Worm (Caenorhabditis elegans): ENCODE data around the gene rimb-1.
A peak's percentile ranks its signal among the peaks of the same experiment; 100 is the strongest.

The rimb-1 gene

DNA sequence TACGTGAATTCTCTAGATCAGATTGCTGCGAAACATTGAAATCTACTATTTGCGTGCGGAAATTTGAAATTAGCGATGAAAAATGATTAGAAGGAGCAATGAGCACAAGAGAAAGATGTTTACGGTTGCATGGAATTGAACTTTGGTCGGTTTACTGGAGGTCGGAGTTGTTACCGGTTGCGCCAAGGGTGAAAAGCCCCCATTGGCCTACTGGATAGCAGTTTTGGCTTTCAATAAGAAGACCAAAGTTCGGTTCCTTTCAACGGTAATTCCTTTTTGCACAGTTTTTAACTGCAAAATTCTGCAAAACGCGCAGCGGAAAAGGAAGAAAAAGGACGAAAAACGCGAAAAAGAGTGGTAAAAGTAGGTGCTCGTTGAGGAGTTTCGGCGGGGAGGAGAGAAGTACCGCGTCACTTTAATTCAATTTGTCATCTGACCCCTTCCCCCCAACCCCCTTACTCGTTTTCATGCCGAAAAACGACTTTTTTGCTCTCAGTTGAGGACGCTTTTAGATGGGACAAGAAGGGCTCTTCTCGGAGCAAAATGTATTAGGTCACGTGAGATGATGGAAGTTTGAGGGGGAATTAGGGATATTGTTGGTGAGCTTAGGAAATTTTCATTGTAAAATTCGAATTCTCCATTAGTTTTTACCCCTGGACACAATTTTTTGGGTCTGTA is 42.5 kb upstream of the rimb-1 start:
- TF ChIP-seq unc-42 (tag; optimal IDR thresholded peaks at IDR 0.05) (peak; percentile 95), elt-4 (tag; optimal IDR thresholded peaks at IDR 0.05) (no peak)

DNA sequence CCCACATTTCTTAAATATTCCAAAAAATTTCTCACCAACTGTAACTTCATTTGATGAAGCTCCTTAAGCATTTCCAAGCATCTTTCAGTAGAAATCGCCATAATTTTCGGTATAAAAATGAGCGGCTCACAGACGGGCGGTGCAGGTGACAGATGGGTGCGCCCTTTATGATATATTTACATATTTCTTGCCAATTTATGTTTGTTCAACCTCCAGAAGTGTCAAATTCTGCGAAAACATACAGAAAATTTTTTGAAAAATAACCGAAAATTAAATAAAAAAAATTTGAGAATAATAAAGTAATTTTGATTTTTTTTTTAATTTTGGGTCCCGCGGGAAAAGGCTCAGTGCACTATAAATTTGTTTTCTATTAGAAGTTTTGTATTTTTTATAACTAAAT is 33.3 kb upstream of the rimb-1 start, which contains the start of gene Y46E12A.3:
Gene Y46E12A.3, minus strand, starts transcription at position 101 of the 400 bp plus-strand sequence.
- no peak for TF ChIP-seq ceh-22 (tag; optimal IDR thresholded peaks at IDR 0.05)
- no peak for TF ChIP-seq ceh-31 (tag; optimal IDR thresholded peaks at IDR 0.05)
- no peak for TF ChIP-seq hlh-15 (tag; optimal IDR thresholded peaks at IDR 0.05)
- no peak for TF ChIP-seq gmeb-2 (tag; optimal IDR thresholded peaks at IDR 0.05)
- TF ChIP-seq eyg-1 (tag; optimal IDR thresholded peaks at IDR 0.05), result no peak
- TF ChIP-seq pha-2 (tag; optimal IDR thresholded peaks at IDR 0.05), result no peak
- TF ChIP-seq C08G9.2 (tag; optimal IDR thresholded peaks at IDR 0.05), result no peak
- no peak for TF ChIP-seq che-1 (tag; optimal IDR thresholded peaks at IDR 0.05)
- TF ChIP-seq hlh-13 (GFP tag; optimal IDR thresholded peaks at IDR 0.05), result no peak
- TF ChIP-seq npax-4 (tag; optimal IDR thresholded peaks at IDR 0.05), result no peak
- no peak for TF ChIP-seq nhr-11 (tag; optimal IDR thresholded peaks at IDR 0.05)
- TF ChIP-seq nfya-1 (tag; optimal IDR thresholded peaks at IDR 0.05), result no peak
- TF ChIP-seq madf-2 (tag; optimal IDR thresholded peaks at IDR 0.05), result no peak
- no peak for TF ChIP-seq dve-1 (tag; optimal IDR thresholded peaks at IDR 0.05)
- no peak for TF ChIP-seq elt-4 (tag; optimal IDR thresholded peaks at IDR 0.05)
- TF ChIP-seq ceh-9 (tag; optimal IDR thresholded peaks at IDR 0.05), result no peak
- TF ChIP-seq hlh-6 (tag; optimal IDR thresholded peaks at IDR 0.05), result no peak
- TF ChIP-seq ceh-48 (tag; optimal IDR thresholded peaks at IDR 0.05), result no peak
- no peak for TF ChIP-seq T23F11.4 (GFP tag; optimal IDR thresholded peaks at IDR 0.05)

DNA sequence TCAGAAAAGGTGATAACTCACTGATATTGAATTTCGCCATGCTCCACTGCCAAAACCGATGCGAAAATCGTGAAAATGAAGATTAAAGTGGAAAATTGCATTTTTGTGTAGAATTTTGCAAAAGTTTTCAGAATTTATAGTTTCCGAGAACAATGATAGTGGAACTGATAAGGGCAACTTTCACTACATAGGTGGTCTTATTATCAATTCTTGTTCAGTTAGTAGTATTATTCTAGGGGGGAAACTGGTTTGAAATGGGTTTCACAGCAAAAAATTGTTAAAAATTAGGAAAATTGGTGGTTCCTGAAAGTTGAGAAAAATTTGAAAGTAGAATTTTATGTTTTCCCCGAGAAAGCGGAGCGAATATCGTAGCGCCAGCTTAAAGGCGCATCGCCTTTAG is 30.0 kb upstream of the rimb-1 start, which contains the start of gene Y46E12A.5:
Gene Y46E12A.5, minus strand, starts transcription at position 101 of the 400 bp plus-strand sequence.
- TF ChIP-seq ahr-1 (tag; optimal IDR thresholded peaks at IDR 0.05) (no peak), ceh-34 (tag; optimal IDR thresholded peaks at IDR 0.05) (no peak), fax-1 (tag; optimal IDR thresholded peaks at IDR 0.05) (no peak), hlh-8 (tag; optimal IDR thresholded peaks at IDR 0.05) (no peak), elt-4 (tag; optimal IDR thresholded peaks at IDR 0.05) (no peak), unc-3 (GFP tag; conservative IDR thresholded peaks at IDR 0.05) (no peak), unc-3 (tag; optimal IDR thresholded peaks at IDR 0.05) (no peak), ceh-18 (tag; optimal IDR thresholded peaks at IDR 0.05) (no peak), K02D7.2 (tag; optimal IDR thresholded peaks at IDR 0.05) (no peak), unc-42 (tag; optimal IDR thresholded peaks at IDR 0.05) (no peak), madf-2 (tag; optimal IDR thresholded peaks at IDR 0.05) (no peak), ceh-24 (tag; optimal IDR thresholded peaks at IDR 0.05) (no peak), pros-1 (tag; optimal IDR thresholded peaks at IDR 0.05) (no peak)

DNA sequence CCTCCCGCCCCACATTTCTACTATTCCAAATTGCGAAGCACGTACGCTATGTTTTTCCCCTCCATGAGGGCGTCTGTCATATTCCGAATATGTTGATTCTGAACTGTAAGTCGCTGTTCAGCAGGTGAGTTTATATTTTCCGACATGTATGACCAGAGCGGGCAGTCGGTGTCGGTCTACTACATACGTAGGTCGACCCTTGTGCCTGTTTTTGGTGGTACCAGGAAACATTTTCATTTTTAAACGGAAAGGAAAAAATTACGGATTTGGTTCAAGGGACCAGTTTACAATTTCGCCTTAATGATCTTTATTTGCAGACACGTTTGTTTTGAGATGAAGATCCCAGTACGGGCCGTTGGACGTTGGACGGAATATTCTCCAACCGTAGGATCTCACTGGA is 29.5 kb upstream of the rimb-1 start, which contains the start of gene Y46E12A.2:
Gene Y46E12A.2, plus strand, starts transcription at position 301 of the 400 bp plus-strand sequence.
- TF ChIP-seq fkh-6 (tag; optimal IDR thresholded peaks at IDR 0.05) (no peak), hlh-13 (GFP tag; optimal IDR thresholded peaks at IDR 0.05) (no peak), ceh-24 (tag; optimal IDR thresholded peaks at IDR 0.05) (no peak), odd-2 (tag; optimal IDR thresholded peaks at IDR 0.05) (no peak), ceh-19 (GFP tag; optimal IDR thresholded peaks at IDR 0.05) (no peak)

DNA sequence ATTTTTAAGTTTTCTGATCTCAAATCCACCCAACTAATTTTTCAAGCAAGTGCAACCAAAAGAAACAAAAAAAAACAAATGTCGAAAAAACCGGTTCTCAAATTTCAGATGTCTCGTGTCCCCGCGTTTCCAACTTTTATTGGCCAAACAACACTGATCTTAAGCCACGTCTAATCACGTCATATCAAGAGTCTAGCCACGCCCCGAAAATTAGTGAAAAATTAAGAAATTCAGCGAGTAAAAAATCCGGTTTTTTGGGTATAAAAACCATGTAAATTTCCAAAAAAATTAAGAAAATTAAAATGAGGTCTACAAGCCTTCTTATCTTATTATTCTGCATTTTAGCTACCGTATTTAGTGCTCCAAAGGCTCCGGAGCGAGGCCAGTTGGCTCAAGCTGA is 24.9 kb upstream of the rimb-1 start, which contains the start of gene cnc-6:
Gene cnc-6, plus strand, starts transcription at position 301 of the 400 bp plus-strand sequence.
- TF ChIP-seq ceh-31 (tag; optimal IDR thresholded peaks at IDR 0.05) (no peak), ztf-16 (tag; optimal IDR thresholded peaks at IDR 0.05) (no peak), lim-6 (tag; optimal IDR thresholded peaks at IDR 0.05) (no peak), sdc-2 (tag; optimal IDR thresholded peaks at IDR 0.05) (no peak), hlh-13 (GFP tag; optimal IDR thresholded peaks at IDR 0.05) (no peak), odd-2 (tag; optimal IDR thresholded peaks at IDR 0.05) (no peak), ceh-6 (GFP tag; optimal IDR thresholded peaks at IDR 0.05) (no peak), dmd-4 (tag; optimal IDR thresholded peaks at IDR 0.05; ENCODE audit: borderline replicate concordance) (no peak), nhr-11 (tag; optimal IDR thresholded peaks at IDR 0.05) (no peak), ceh-34 (tag; optimal IDR thresholded peaks at IDR 0.05) (no peak)

All from whole organism, late embryonic.